Worm (Caenorhabditis elegans): ENCODE data around the gene byn-1.

byn-1 gene

ce11 chrIII:6951435-6951834 is 19.6 kb downstream of the byn-1 start (continued):
- TF ChIP-seq sup-37 (GFP tag; optimal IDR thresholded peaks at IDR 0.05) (no peak), snu-23 (GFP tag; optimal IDR thresholded peaks at IDR 0.05) (no peak), sox-4 (tag; optimal IDR thresholded peaks at IDR 0.05) (no peak), vab-15 (tag; optimal IDR thresholded peaks at IDR 0.05) (no peak), pag-3 (tag; optimal IDR thresholded peaks at IDR 0.05; ENCODE audit: borderline replicate concordance, insufficient read depth) (no peak), mep-1 (tag; optimal IDR thresholded peaks at IDR 0.05) (no peak), alr-1 (tag; optimal IDR thresholded peaks at IDR 0.05; ENCODE audit: borderline replicate concordance) (no peak), elt-3 (tag; optimal IDR thresholded peaks at IDR 0.05) (no peak), irx-1 (tag; optimal IDR thresholded peaks at IDR 0.05) (no peak), nhr-84 (tag; optimal IDR thresholded peaks at IDR 0.05) (no peak), ceh-90 (tag; optimal IDR thresholded peaks at IDR 0.05) (no peak), lsy-2 (tag; optimal IDR thresholded peaks at IDR 0.05) (peak in 1 of 2 experiments; percentile 43), pqm-1 (tag; optimal IDR thresholded peaks at IDR 0.05) (no peak), lin-35 (GFP tag; optimal IDR thresholded peaks at IDR 0.05) (peak in 1 of 2 experiments; percentile 35), lin-13 (GFP tag; optimal IDR thresholded peaks at IDR 0.05) (no peak), pax-3 (tag; optimal IDR thresholded peaks at IDR 0.05) (no peak)

ce11 chrIII:6953373-6953772 is 21.6 kb downstream of the byn-1 start:
- TF ChIP-seq mdl-1 (tag; optimal IDR thresholded peaks at IDR 0.05) (no peak), pag-3 (tag; optimal IDR thresholded peaks at IDR 0.05; ENCODE audit: borderline replicate concordance, insufficient read depth) (no peak), efl-1 (optimal IDR thresholded peaks at IDR 0.05) (no peak), efl-1 (GFP tag; optimal IDR thresholded peaks at IDR 0.05 in 1 of 2) (peak in 1 of 2 experiments; percentile 51)

ce11 chrIII:6953978-6954377 is 22.2 kb downstream of the byn-1 start:
- TF ChIP-seq efl-1 (optimal IDR thresholded peaks at IDR 0.05) (no peak), efl-1 (GFP tag; optimal IDR thresholded peaks at IDR 0.05 in 1 of 2) (peak in 1 of 2 experiments; percentile 72), snu-23 (GFP tag; optimal IDR thresholded peaks at IDR 0.05) (no peak)

ce11 chrIII:6955766-6956165 is 24.0 kb downstream of the byn-1 start:
- TF ChIP-seq blmp-1 (tag; optimal IDR thresholded peaks at IDR 0.05) (no peak), nhr-76 (tag; optimal IDR thresholded peaks at IDR 0.05) (no peak), efl-1 (optimal IDR thresholded peaks at IDR 0.05) (no peak), efl-1 (GFP tag; optimal IDR thresholded peaks at IDR 0.05 in 1 of 2) (peak in 1 of 2 experiments; percentile 41), rnt-1 (tag; optimal IDR thresholded peaks at IDR 0.05) (no peak)

ce11 chrIII:6958674-6959241 is 27.0 kb downstream of the byn-1 start:
- TF ChIP-seq blmp-1 (tag; optimal IDR thresholded peaks at IDR 0.05) = no peak
- TF ChIP-seq aly-2 (tag; optimal IDR thresholded peaks at IDR 0.05) = peak; percentile 51
- no peak for TF ChIP-seq grh-1 (GFP tag; IDR thresholded peaks at IDR 0.05)
- no peak for TF ChIP-seq lin-15B (tag; optimal IDR thresholded peaks at IDR 0.05)

- no peak for TF ChIP-seq C34B4.2 (tag; optimal IDR thresholded peaks at IDR 0.05)
- TF ChIP-seq dsc-1 (tag; optimal IDR thresholded peaks at IDR 0.05) = no peak
- no peak for TF ChIP-seq nhr-12 (tag; optimal IDR thresholded peaks at IDR 0.05)
- TF ChIP-seq ceh-90 (tag; optimal IDR thresholded peaks at IDR 0.05) = no peak
- TF ChIP-seq hlh-4 (tag; optimal IDR thresholded peaks at IDR 0.05) = no peak
- no peak for TF ChIP-seq zag-1 (tag; optimal IDR thresholded peaks at IDR 0.05)
- TF ChIP-seq Y116A8C.19 (tag; optimal IDR thresholded peaks at IDR 0.05; ENCODE audit: borderline replicate concordance) = no peak
- peak; percentile 4 for TF ChIP-seq nhr-47 (tag; optimal IDR thresholded peaks at IDR 0.05)
- TF ChIP-seq ces-1 (GFP tag; optimal IDR thresholded peaks at IDR 0.05) = no peak
- no peak for TF ChIP-seq unc-98 (GFP tag; IDR thresholded peaks at IDR 0.05)
- no peak for TF ChIP-seq hpl-2 (GFP tag; optimal IDR thresholded peaks at IDR 0.05)
- no peak for TF ChIP-seq lin-13 (GFP tag; optimal IDR thresholded peaks at IDR 0.05)
- no peak for TF ChIP-seq unc-30 (tag; optimal IDR thresholded peaks at IDR 0.05)
- no peak for TF ChIP-seq vab-15 (tag; optimal IDR thresholded peaks at IDR 0.05)
- peak; percentile 49 for TF ChIP-seq snu-23 (GFP tag; optimal IDR thresholded peaks at IDR 0.05)
- TF ChIP-seq pqm-1 (tag; optimal IDR thresholded peaks at IDR 0.05) = no peak
- peak; percentile 24 for TF ChIP-seq lin-14 (GFP tag; optimal IDR thresholded peaks at IDR 0.05)
- no peak for TF ChIP-seq mef-2 (tag; optimal IDR thresholded peaks at IDR 0.05)
- no peak for TF ChIP-seq lin-39 (tag; optimal IDR thresholded peaks at IDR 0.05)
- peak; percentile 57 for TF ChIP-seq blmp-1 (tag; optimal IDR thresholded peaks at IDR 0.05)
- TF ChIP-seq nhr-19 (GFP tag; conservative IDR thresholded peaks at IDR 0.05) = no peak
- TF ChIP-seq ztf-11 (tag; optimal IDR thresholded peaks at IDR 0.05) = no peak
- TF ChIP-seq nhr-71 (tag; optimal IDR thresholded peaks at IDR 0.05) = peak; percentile 34
Measured at ce11 chrIII:6961167-6961566, 29.4 kb downstream of the byn-1 start.

All from whole organism, L1 larva.